Worm (Caenorhabditis elegans): Measurements from ENCODE around the gene F45H10.5.

ce11 chrII:13547545-13547944, 45.9 kb downstream of the F45H10.5 start, which contains the start of gene ddl-2:
- no peak for TF ChIP-seq lsy-2 (tag; optimal IDR thresholded peaks at IDR 0.05)
- TF ChIP-seq snpc-4 (tag; optimal IDR thresholded peaks at IDR 0.05) = no peak
- no peak for TF ChIP-seq nhr-76 (tag; optimal IDR thresholded peaks at IDR 0.05)
- no peak for TF ChIP-seq nhr-28 (tag; optimal IDR thresholded peaks at IDR 0.05)
- no peak for TF ChIP-seq nhr-237 (tag; optimal IDR thresholded peaks at IDR 0.05)
- no peak for TF ChIP-seq lin-13 (tag; optimal IDR thresholded peaks at IDR 0.05)
- no peak for TF ChIP-seq pha-4 (tag; optimal IDR thresholded peaks at IDR 0.05)
- TF ChIP-seq ces-1 (GFP tag; optimal IDR thresholded peaks at IDR 0.05) = no peak
- TF ChIP-seq unc-62 (GFP tag; optimal IDR thresholded peaks at IDR 0.05) = no peak
- no peak for TF ChIP-seq mls-2 (tag; optimal IDR thresholded peaks at IDR 0.05)
